Worm (Caenorhabditis elegans) whole organism, late embryonic: Measurements from ENCODE around the gene C35D6.4.

Source experiments
- C38D4.7 ChIP-seq: fragments of 200-800 bp; sonication (Bioruptor generic); optimal IDR thresholded peaks from 2 replicates; lab custom pipeline; 2018; ENCODE audit warnings: mild to moderate bottlenecking, missing genetic modification characterization, moderate library complexity, missing compliant biosample characterization
- F13H6.1 ChIP-seq: sonication (generic microtip); optimal IDR thresholded peaks from 2 replicates; lab custom pipeline; 2016; ENCODE audit warnings: missing genetic modification characterization, missing compliant biosample characterization
- K02D7.2 ChIP-seq: sonication (generic microtip); optimal IDR thresholded peaks from 2 replicates; lab custom pipeline; 2017; ENCODE audit warnings: mild to moderate bottlenecking, missing genetic modification characterization, missing compliant biosample characterization
- Y22D7AL.16 ChIP-seq: sonication (generic microtip); optimal IDR thresholded peaks from 2 replicates; lab custom pipeline; 2016; ENCODE audit warnings: missing genetic modification characterization, missing compliant biosample characterization
- ahr-1 ChIP-seq: sonication (generic microtip); optimal IDR thresholded peaks from 2 replicates; lab custom pipeline; 2016; ENCODE audit warnings: missing genetic modification characterization, missing compliant biosample characterization
- ama-1 ChIP-seq: fragments of 150-350 bp; optimal IDR thresholded peaks from 2 replicates; lab custom pipeline; 2014
- ceh-14 ChIP-seq: sonication (generic microtip); optimal IDR thresholded peaks from 2 replicates; lab custom pipeline; 2016; ENCODE audit warnings: missing genotype, missing genetic modification characterization, missing compliant biosample characterization
- ceh-18 ChIP-seq: sonication (generic microtip); optimal IDR thresholded peaks from 2 replicates; lab custom pipeline; 2016; ENCODE audit warnings: missing genetic modification characterization, missing compliant biosample characterization
- ceh-22 ChIP-seq: sonication (generic microtip); optimal IDR thresholded peaks from 2 replicates; lab custom pipeline; 2017; ENCODE audit warnings: missing biosample characterization, missing genetic modification characterization
- ceh-30 ChIP-seq: fragments of 150-350 bp; optimal IDR thresholded peaks from 2 replicates; lab custom pipeline; 2014; ENCODE audit warnings: missing biosample characterization, missing genetic modification characterization
- ceh-31 ChIP-seq: sonication (generic microtip); optimal IDR thresholded peaks from 2 replicates; lab custom pipeline; 2016; ENCODE audit warnings: missing genetic modification characterization, missing compliant biosample characterization
- ceh-34 ChIP-seq: sonication (generic microtip); optimal IDR thresholded peaks from 2 replicates; lab custom pipeline; 2016; ENCODE audit warnings: mild to moderate bottlenecking, missing genetic modification characterization, missing compliant biosample characterization
- ceh-45 ChIP-seq: fragments of 200-800 bp; sonication (Bioruptor generic); IDR thresholded peaks from 2 replicates; pipeline ENCODE4 v1.3.6; 2022; ENCODE audit warnings: missing genetic modification reagents, missing genetic modification characterization, missing compliant biosample characterization
- ceh-6 ChIP-seq: fragments of 200-800 bp; sonication (Bioruptor generic); optimal IDR thresholded peaks from 2 replicates; lab custom pipeline; 2018; ENCODE audit warnings: mild to moderate bottlenecking, missing genetic modification characterization, missing compliant biosample characterization
- ceh-9 ChIP-seq: sonication (generic microtip); optimal IDR thresholded peaks from 2 replicates; lab custom pipeline; 2016; ENCODE audit warnings: mild to moderate bottlenecking, missing genetic modification characterization, inconsistent platforms, missing compliant biosample characterization
- dve-1 ChIP-seq: sonication (generic microtip); optimal IDR thresholded peaks from 2 replicates; lab custom pipeline; 2017; ENCODE audit warnings: antibody characterized with exemption, mild to moderate bottlenecking, missing genetic modification characterization, missing compliant biosample characterization
- ets-4 ChIP-seq: sonication (generic microtip); optimal IDR thresholded peaks from 2 replicates; lab custom pipeline; 2016; ENCODE audit warnings: missing genetic modification characterization, missing compliant biosample characterization
- eyg-1 ChIP-seq: sonication (generic microtip); optimal IDR thresholded peaks from 2 replicates; lab custom pipeline; 2016; ENCODE audit warnings: missing genotype, missing genetic modification characterization, missing compliant biosample characterization
- fax-1 ChIP-seq: sonication (generic microtip); optimal IDR thresholded peaks from 2 replicates; lab custom pipeline; 2016; ENCODE audit warnings: missing genotype, missing genetic modification characterization, missing compliant biosample characterization
- fkh-6 ChIP-seq: sonication (generic microtip); optimal IDR thresholded peaks from 2 replicates; lab custom pipeline; 2016; ENCODE audit warnings: missing genetic modification characterization, missing compliant biosample characterization
- gmeb-2 ChIP-seq: sonication (generic microtip); optimal IDR thresholded peaks from 2 replicates; lab custom pipeline; 2016; ENCODE audit warnings: missing genetic modification characterization, inconsistent platforms, missing compliant biosample characterization
- hlh-13 ChIP-seq: fragments of 200-800 bp; sonication (Bioruptor generic); optimal IDR thresholded peaks from 2 replicates; lab custom pipeline; 2018; ENCODE audit warnings: mild to moderate bottlenecking, missing genetic modification characterization, missing compliant biosample characterization
- hlh-15 ChIP-seq: sonication (generic microtip); optimal IDR thresholded peaks from 2 replicates; lab custom pipeline; 2016; ENCODE audit warnings: missing genetic modification characterization, missing compliant biosample characterization
- hlh-6 ChIP-seq: sonication (generic microtip); optimal IDR thresholded peaks from 2 replicates; lab custom pipeline; 2016; ENCODE audit warnings: missing genotype, missing genetic modification characterization, missing compliant biosample characterization
- mec-3 ChIP-seq: sonication (generic microtip); optimal IDR thresholded peaks from 2 replicates; lab custom pipeline; 2016; ENCODE audit warnings: borderline replicate concordance, missing genetic modification characterization, missing compliant biosample characterization
- nfya-1 ChIP-seq: sonication (generic microtip); optimal IDR thresholded peaks from 2 replicates; lab custom pipeline; 2017; ENCODE audit warnings: missing genetic modification characterization, mild to moderate bottlenecking, missing compliant biosample characterization, antibody characterized with exemption, moderate library complexity
- npax-4 ChIP-seq: sonication (generic microtip); optimal IDR thresholded peaks from 2 replicates; lab custom pipeline; 2016; ENCODE audit warnings: missing genetic modification characterization, missing compliant biosample characterization
- odd-2 ChIP-seq: sonication (generic microtip); optimal IDR thresholded peaks from 2 replicates; lab custom pipeline; 2017; ENCODE audit warnings: antibody characterized with exemption, mild to moderate bottlenecking, missing genetic modification characterization, missing compliant biosample characterization
- pat-9 ChIP-seq: fragments of 200-800 bp; sonication (Bioruptor generic); optimal IDR thresholded peaks from 2 replicates; lab custom pipeline; 2018; ENCODE audit warnings: mild to moderate bottlenecking, missing genetic modification characterization, moderate library complexity, missing compliant biosample characterization
- pha-2 ChIP-seq: sonication (generic microtip); optimal IDR thresholded peaks from 2 replicates; lab custom pipeline; 2017; ENCODE audit warnings: mild to moderate bottlenecking, missing genetic modification characterization, missing compliant biosample characterization
- pros-1 ChIP-seq: fragments of 150-350 bp; optimal IDR thresholded peaks from 2 replicates; lab custom pipeline; 2014; ENCODE audit warnings: missing biosample characterization, missing genetic modification reagents, missing genetic modification characterization
- ref-2 ChIP-seq: sonication (generic microtip); optimal IDR thresholded peaks from 2 replicates; lab custom pipeline; 2016; ENCODE audit warnings: missing genetic modification characterization, missing compliant biosample characterization
- rnt-1 ChIP-seq: sonication (generic microtip); optimal IDR thresholded peaks from 2 replicates; lab custom pipeline; 2016; ENCODE audit warnings: missing genetic modification characterization, missing compliant biosample characterization
- sdc-2 ChIP-seq: sonication (generic microtip); optimal IDR thresholded peaks from 2 replicates; lab custom pipeline; 2016; ENCODE audit warnings: missing genotype, missing genetic modification characterization, missing compliant biosample characterization
- sox-2 ChIP-seq: fragments of 200-800 bp; sonication (Bioruptor generic); IDR thresholded peaks from 2 replicates; pipeline ENCODE4 v1.3.6; 2022; ENCODE audit warnings: missing genetic modification reagents, missing genetic modification characterization, missing compliant biosample characterization
- syd-9 ChIP-seq: sonication (generic microtip); optimal IDR thresholded peaks from 2 replicates; lab custom pipeline; 2016; ENCODE audit warnings: mild to moderate bottlenecking, missing genetic modification characterization, moderate library complexity, missing compliant biosample characterization
- ttx-3 ChIP-seq: sonication (generic microtip); optimal IDR thresholded peaks from 2 replicates; lab custom pipeline; 2016; ENCODE audit warnings: missing genetic modification reagents, missing genetic modification characterization, missing compliant biosample characterization
- unc-42 ChIP-seq: sonication (generic microtip); optimal IDR thresholded peaks from 2 replicates; lab custom pipeline; 2016; ENCODE audit warnings: missing genotype, missing genetic modification characterization, missing compliant biosample characterization
- zip-5 ChIP-seq: sonication (generic microtip); optimal IDR thresholded peaks from 2 replicates; lab custom pipeline; 2016; ENCODE audit warnings: missing genetic modification characterization, missing compliant biosample characterization

C35D6.4 gene

ce11 chrIV:16324589-16324988, 26.2 kb upstream of the C35D6.4 start, which contains the start of gene srz-105:
srz-105 (plus strand) TSS chrIV:16324889.
- TF ChIP-seq ceh-31, result no peak
- no peak for TF ChIP-seq hlh-13 (GFP tag; lab: Kevin White, UChicago)
- no peak for TF ChIP-seq unc-42 (tag; lab: Kevin White, UChicago)
- no peak for TF ChIP-seq ceh-6 (GFP tag; lab: Kevin White, UChicago)
- no peak for TF ChIP-seq F13H6.1
- no peak for TF ChIP-seq ceh-18 (tag; lab: Kevin White, UChicago)
- TF ChIP-seq ceh-22 (tag; lab: Kevin White, UChicago), result no peak
- no peak for TF ChIP-seq ceh-30 (tag; lab: Kevin White, UChicago)
- TF ChIP-seq odd-2, result no peak
- TF ChIP-seq gmeb-2, result no peak
- TF ChIP-seq ttx-3 (tag; lab: Kevin White, UChicago), result no peak
- no peak for TF ChIP-seq hlh-6 (tag; lab: Kevin White, UChicago)
- no peak for TF ChIP-seq ceh-14 (tag; lab: Kevin White, UChicago)
- no peak for TF ChIP-seq hlh-15 (tag; lab: Kevin White, UChicago)
- TF ChIP-seq mec-3, result no peak
- TF ChIP-seq dve-1 (tag; lab: Kevin White, UChicago), result no peak
- no peak for TF ChIP-seq pha-2
- TF ChIP-seq rnt-1 (tag; lab: Kevin White, UChicago), result no peak
- no peak for TF ChIP-seq pat-9 (tag; lab: Kevin White, UChicago)

ce11 chrIV:16328519-16328918, 22.3 kb upstream of the C35D6.4 start, which contains the start of gene K03D3.2:
K03D3.2 (minus strand) TSS chrIV:16328619.
- TF ChIP-seq F13H6.1 (no peak), pros-1 (tag; lab: Kevin White, UChicago) (no peak), mec-3 (no peak), sox-2 (GFP tag; lab: Robert Waterston, UW) (no peak), K02D7.2 (tag; lab: Kevin White, UChicago) (no peak), Y22D7AL.16 (no peak), ets-4 (tag; lab: Kevin White, UChicago) (no peak)

- TF ChIP-seq nfya-1 (no peak), ceh-6 (GFP tag; lab: Kevin White, UChicago) (no peak), dve-1 (tag; lab: Kevin White, UChicago) (no peak), fkh-6 (tag; lab: Kevin White, UChicago) (no peak), K02D7.2 (tag; lab: Kevin White, UChicago) (no peak), ahr-1 (tag; lab: Kevin White, UChicago) (no peak), ceh-18 (tag; lab: Kevin White, UChicago) (no peak), ceh-45 (GFP tag; lab: Robert Waterston, UW) (no peak), ceh-9 (tag; lab: Kevin White, UChicago) (no peak), npax-4 (tag; lab: Kevin White, UChicago) (no peak)
Observed at ce11 chrIV:16329159-16329558, 21.6 kb upstream of the C35D6.4 start, which contains the start of gene srz-74. srz-74 (plus strand) TSS chrIV:16329459.

ce11 chrIV:16330508-16330907, 20.3 kb upstream of the C35D6.4 start:
- TF ChIP-seq pros-1 (tag; lab: Kevin White, UChicago) (no peak), ama-1 (lab: Kevin White, UChicago) (no peak), pat-9 (tag; lab: Kevin White, UChicago) (no peak), ref-2 (tag; lab: Kevin White, UChicago) (peak; percentile 9), sdc-2 (tag; lab: Kevin White, UChicago) (peak; percentile 4), zip-5 (tag; lab: Kevin White, UChicago) (no peak)

ce11 chrIV:16332585-16332984, 18.2 kb upstream of the C35D6.4 start, which contains the start of gene srz-71:
srz-71 (plus strand) TSS chrIV:16332885.
- TF ChIP-seq syd-9 (tag; lab: Kevin White, UChicago) (no peak), C38D4.7 (GFP tag; lab: Kevin White, UChicago) (no peak), hlh-6 (tag; lab: Kevin White, UChicago) (no peak), dve-1 (tag; lab: Kevin White, UChicago) (no peak), ref-2 (tag; lab: Kevin White, UChicago) (no peak), fax-1 (no peak), ceh-34 (no peak), eyg-1 (no peak), ahr-1 (tag; lab: Kevin White, UChicago) (no peak)
